Fruit fly (Drosophila melanogaster): Measurements from ENCODE around the gene fng.

The fng gene

DNA sequence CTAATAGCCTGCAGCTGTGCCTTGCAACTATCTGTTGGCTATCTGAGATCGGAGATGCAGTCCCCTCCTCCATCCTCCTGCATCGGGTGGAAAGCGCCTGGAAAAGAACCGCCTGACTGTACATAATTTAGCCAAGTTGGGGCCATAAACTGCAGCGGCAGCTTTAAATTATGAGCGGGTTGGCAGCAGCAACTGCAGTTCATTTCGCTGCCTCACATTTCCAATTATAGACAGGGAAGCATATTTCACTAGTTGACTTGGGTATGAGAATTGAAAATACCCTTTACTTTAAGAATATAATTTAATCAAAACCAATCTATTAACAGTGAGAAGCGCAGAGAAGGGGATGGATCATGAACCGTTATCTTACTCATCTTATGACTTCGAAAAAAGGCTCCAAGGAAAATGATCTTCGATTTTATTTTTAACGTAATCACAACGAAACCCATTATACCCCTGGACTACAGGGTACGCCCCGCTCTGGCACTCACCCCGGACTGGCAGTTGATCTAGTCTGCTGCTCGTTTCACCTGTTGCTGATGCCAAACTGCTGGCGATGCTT is 26.2 kb downstream of the fng start (continued):
- TF ChIP-seq pan (optimal IDR thresholded peaks at IDR 0.05) (peak in 1 of 2 experiments; percentile 34), pan (GFP tag; optimal IDR thresholded peaks at IDR 0.05 in 1 of 2, IDR thresholded peaks at IDR 0.05 in 1 of 2) (peak in 1 of 2 experiments; percentile 53), Hr78 (GFP tag; optimal IDR thresholded peaks at IDR 0.05) (no peak), zfh1 (GFP tag; IDR thresholded peaks at IDR 0.05) (peak; percentile 79; the same call in 2 of the 3 replicates), Oaz (GFP tag; IDR thresholded peaks at IDR 0.05) (no peak), sisA (GFP tag; IDR thresholded peaks at IDR 0.05) (no peak), CG12299 (tag; optimal IDR thresholded peaks at IDR 0.05) (no peak), schlank (tag; optimal IDR thresholded peaks at IDR 0.05) (no peak), CG6765 (GFP tag; optimal IDR thresholded peaks at IDR 0.05) (no peak), CG8359 (GFP tag; optimal IDR thresholded peaks at IDR 0.05; ENCODE audit: borderline replicate concordance) (peak; percentile 15), shn (GFP tag; optimal IDR thresholded peaks at IDR 0.05) (no peak), Usf (GFP tag; optimal IDR thresholded peaks at IDR 0.05) (peak; percentile 34), CG18599 (GFP tag; optimal IDR thresholded peaks at IDR 0.05) (peak; percentile 27), sug (tag; optimal IDR thresholded peaks at IDR 0.05) (no peak), Atf3 (GFP tag; optimal IDR thresholded peaks at IDR 0.05) (peak; percentile 31), Sry-δ (GFP tag; optimal IDR thresholded peaks at IDR 0.05) (no peak), CG3838 (GFP tag; optimal IDR thresholded peaks at IDR 0.05) (no peak), crp (GFP tag; optimal IDR thresholded peaks at IDR 0.05) (no peak), gem (tag; optimal IDR thresholded peaks at IDR 0.05) (peak; percentile 72), CG8281 (tag; optimal IDR thresholded peaks at IDR 0.05) (no peak), H2.0 (GFP tag; IDR thresholded peaks at IDR 0.05) (no peak), vvl (GFP tag; IDR thresholded peaks at IDR 0.05) (peak; percentile 51; the same call in 1 of the 2 replicates), Camta (GFP tag; optimal IDR thresholded peaks at IDR 0.05) (peak; percentile 33), Drgx (GFP tag; IDR thresholded peaks at IDR 0.05) (peak; percentile 74), Pdp1 (GFP tag; optimal IDR thresholded peaks at IDR 0.05) (peak in 1 of 2 experiments; percentile 38), CG15479 (GFP tag; optimal IDR thresholded peaks at IDR 0.05) (no peak), Scr (GFP tag; IDR thresholded peaks at IDR 0.05; ENCODE audit: partially characterized antibody) (no peak), CG3995 (GFP tag; optimal IDR thresholded peaks at IDR 0.05) (no peak), chif (GFP tag; optimal IDR thresholded peaks at IDR 0.05) (peak; percentile 53 to 76), jing (GFP tag; optimal IDR thresholded peaks at IDR 0.05) (peak; percentile 34), CG11696 (GFP tag; IDR thresholded peaks at IDR 0.05) (no peak), knrl (GFP tag; IDR thresholded peaks at IDR 0.05; ENCODE audit: partially characterized antibody) (no peak), CG17912 (GFP tag; optimal IDR thresholded peaks at IDR 0.05) (no peak), her (GFP tag; optimal IDR thresholded peaks at IDR 0.05) (no peak), Opbp (GFP tag; IDR thresholded peaks at IDR 0.05; ENCODE audit: partially characterized antibody) (no peak), CG12071 (GFP tag; optimal IDR thresholded peaks at IDR 0.05) (no peak), CG13296 (GFP tag; optimal IDR thresholded peaks at IDR 0.05) (no peak), CG3726 (GFP tag; IDR thresholded peaks at IDR 0.05) (0 out of 3 replicates have a peak, but pooled peaks have one; percentile 17), CG2889 (GFP tag; IDR thresholded peaks at IDR 0.05) (no peak), Lim3 (GFP tag; IDR thresholded peaks at IDR 0.05) (no peak), HLH4C (GFP tag; IDR thresholded peaks at IDR 0.05; ENCODE audit: partially characterized antibody) (no peak), CG9437 (GFP tag; optimal IDR thresholded peaks at IDR 0.05) (no peak), Atf6 (GFP tag; IDR thresholded peaks at IDR 0.05) (no peak), bab2 (GFP tag; optimal IDR thresholded peaks at IDR 0.05) (peak; percentile 34), insv (GFP tag; optimal IDR thresholded peaks at IDR 0.05) (no peak), Hr3 (GFP tag; optimal IDR thresholded peaks at IDR 0.05) (peak; percentile 34), CG10366 (GFP tag; IDR thresholded peaks at IDR 0.05) (no peak), CG4424 (GFP tag; optimal IDR thresholded peaks at IDR 0.05) (peak; percentile 58), nom (GFP tag; optimal IDR thresholded peaks at IDR 0.05) (peak; percentile 61), CG32772 (GFP tag; IDR thresholded peaks at IDR 0.05) (peak; percentile 46; the same call in 1 of the 2 replicates)

All from whole organism, embryonic.